Worm (Caenorhabditis elegans) whole organism, L1 larva: ENCODE results near the gene vps-36.

ENCODE experiments used
- C16A3.4 ChIP-seq: fragments of 150-350 bp; optimal IDR thresholded peaks from 2 replicates; lab custom pipeline; 2014; ENCODE audit warnings: missing biosample characterization, missing genetic modification characterization
- C34B4.2 ChIP-seq: sonication (generic microtip); optimal IDR thresholded peaks from 2 replicates; lab custom pipeline; 2017; ENCODE audit warnings: mild to moderate bottlenecking, missing genetic modification characterization, missing compliant biosample characterization
- Y116A8C.19 ChIP-seq: sonication (generic microtip); optimal IDR thresholded peaks from 2 replicates; lab custom pipeline; 2016; ENCODE audit warnings: missing compliant biosample characterization, missing genetic modification characterization, borderline replicate concordance
- aha-1 ChIP-seq: fragments of 150-350 bp; optimal IDR thresholded peaks from 2 replicates; lab custom pipeline; 2014; ENCODE audit warnings: missing biosample characterization, missing genetic modification characterization
- alr-1 ChIP-seq: fragments of 200-800 bp; sonication (Bioruptor generic); optimal IDR thresholded peaks from 2 replicates; lab custom pipeline; 2018; ENCODE audit warnings: borderline replicate concordance, mild to moderate bottlenecking, missing genetic modification characterization, missing compliant biosample characterization
- aly-2 ChIP-seq: fragments of 150-350 bp; optimal IDR thresholded peaks from 2 replicates; lab custom pipeline; 2014; ENCODE audit warnings: missing biosample characterization, missing genetic modification characterization
- ama-1 ChIP-seq: fragments of 150-350 bp; optimal IDR thresholded peaks from 2 replicates; lab custom pipeline; 2014
- ceh-88 ChIP-seq: fragments of 200-800 bp; sonication (Bioruptor generic); IDR thresholded peaks from 2 replicates; pipeline ENCODE4 v1.3.6; 2022; ENCODE audit warnings: missing genetic modification characterization, missing compliant biosample characterization
- ces-1 ChIP-seq: fragments of 150-350 bp; optimal IDR thresholded peaks from 2 replicates; lab custom pipeline; 2014; ENCODE audit warnings: missing biosample characterization, missing genetic modification reagents, missing genetic modification characterization
- dsc-1 ChIP-seq: sonication (generic microtip); optimal IDR thresholded peaks from 2 replicates; lab custom pipeline; 2016; ENCODE audit warnings: mild to moderate bottlenecking, missing genetic modification characterization, missing compliant biosample characterization
- efl-1 ChIP-seq, 4 experiments: fragments of 150-350 bp; optimal IDR thresholded peaks in 3 of 4; peaks in 1 of 4; 1 replicate in 1 of 4; 2 replicates in 3 of 4; lab custom pipeline; 2014; ENCODE audit warnings: missing biosample characterization in 2 of 4, missing genetic modification characterization in 2 of 4, missing genetic modification reagents in 2 of 4
- egl-13 ChIP-seq: sonication (generic microtip); optimal IDR thresholded peaks from 2 replicates; lab custom pipeline; 2016; ENCODE audit warnings: missing genotype, missing genetic modification reagents, missing genetic modification characterization, missing compliant biosample characterization
- fkh-10 ChIP-seq: sonication (generic microtip); optimal IDR thresholded peaks from 2 replicates; lab custom pipeline; 2017; ENCODE audit warnings: missing biosample characterization, missing genetic modification reagents, missing genetic modification characterization
- fkh-4 ChIP-seq: sonication (generic microtip); optimal IDR thresholded peaks from 2 replicates; lab custom pipeline; 2016; ENCODE audit warnings: missing compliant biosample characterization, missing genetic modification characterization, borderline replicate concordance
- fkh-8 ChIP-seq: sonication (generic microtip); optimal IDR thresholded peaks from 2 replicates; lab custom pipeline; 2016; ENCODE audit warnings: mild to moderate bottlenecking, missing genetic modification characterization, missing compliant biosample characterization
- hlh-17 ChIP-seq: fragments of 200-800 bp; sonication (Bioruptor generic); optimal IDR thresholded peaks from 2 replicates; lab custom pipeline; 2018; ENCODE audit warnings: missing genetic modification characterization, mild to moderate bottlenecking, missing compliant biosample characterization, moderate library complexity, borderline replicate concordance
- hlh-4 ChIP-seq: sonication (generic microtip); optimal IDR thresholded peaks from 2 replicates; lab custom pipeline; 2016; ENCODE audit warnings: mild to moderate bottlenecking, missing genetic modification characterization, missing compliant biosample characterization
- jun-1 ChIP-seq: fragments of 150-350 bp; optimal IDR thresholded peaks from 2 replicates; lab custom pipeline; 2014; ENCODE audit warnings: missing biosample characterization, missing genetic modification reagents, missing genetic modification characterization
- lin-13 ChIP-seq: fragments of 150-350 bp; optimal IDR thresholded peaks from 2 replicates; lab custom pipeline; 2014; ENCODE audit warnings: missing biosample characterization, missing genetic modification reagents, missing genetic modification characterization
- lin-14 ChIP-seq: fragments of 200-800 bp; sonication (Bioruptor generic); optimal IDR thresholded peaks from 2 replicates; lab custom pipeline; 2018; ENCODE audit warnings: mild to moderate bottlenecking, missing genetic modification characterization, moderate library complexity, missing compliant biosample characterization
- lin-15B ChIP-seq: fragments of 150-350 bp; sonication (generic microtip); optimal IDR thresholded peaks from 3 replicates; lab custom pipeline; 2014; ENCODE audit warnings: missing biosample characterization, missing genetic modification characterization
- lir-3 ChIP-seq: sonication (generic microtip); optimal IDR thresholded peaks from 2 replicates; lab custom pipeline; 2016; ENCODE audit warnings: mild to moderate bottlenecking, missing genetic modification characterization, moderate library complexity, missing compliant biosample characterization; ENCODE audit not compliant: poor library complexity
- mab-9 ChIP-seq: fragments of 200-800 bp; sonication (Bioruptor generic); IDR thresholded peaks from 2 replicates; pipeline ENCODE4 v1.3.6; 2022; ENCODE audit warnings: missing genetic modification reagents, missing genetic modification characterization, missing compliant biosample characterization
- mef-2 ChIP-seq: fragments of 150-350 bp; optimal IDR thresholded peaks from 2 replicates; lab custom pipeline; 2014; ENCODE audit warnings: missing biosample characterization, missing genetic modification characterization
- mep-1 ChIP-seq: fragments of 150-350 bp; optimal IDR thresholded peaks from 2 replicates; lab custom pipeline; 2014; ENCODE audit warnings: missing biosample characterization, missing genetic modification characterization
- nhr-19 ChIP-seq: fragments of 200-800 bp; sonication (Bioruptor generic); conservative IDR thresholded peaks from 2 replicates; pipeline ENCODE4 v1.3.6; 2022; ENCODE audit warnings: missing genetic modification characterization, missing compliant biosample characterization
- nhr-237 ChIP-seq: fragments of 150-350 bp; optimal IDR thresholded peaks from 2 replicates; lab custom pipeline; 2014; ENCODE audit warnings: missing biosample characterization, missing genetic modification characterization
- nhr-28 ChIP-seq: fragments of 150-350 bp; optimal IDR thresholded peaks from 2 replicates; lab custom pipeline; 2014; ENCODE audit warnings: missing biosample characterization, missing genetic modification characterization
- nhr-47 ChIP-seq: sonication (generic microtip); optimal IDR thresholded peaks from 2 replicates; lab custom pipeline; 2016; ENCODE audit warnings: mild to moderate bottlenecking, missing genetic modification characterization, moderate library complexity, missing compliant biosample characterization
- nhr-71 ChIP-seq: sonication (generic microtip); optimal IDR thresholded peaks from 2 replicates; lab custom pipeline; 2016; ENCODE audit warnings: mild to moderate bottlenecking, missing genetic modification characterization, moderate library complexity, missing compliant biosample characterization
- nhr-76 ChIP-seq: sonication (generic microtip); optimal IDR thresholded peaks from 2 replicates; lab custom pipeline; 2017; ENCODE audit warnings: missing biosample characterization, missing genetic modification characterization
- nhr-77 ChIP-seq: fragments of 150-350 bp; optimal IDR thresholded peaks from 2 replicates; lab custom pipeline; 2014; ENCODE audit warnings: missing biosample characterization, missing genetic modification characterization
- nhr-90 ChIP-seq: sonication (generic microtip); optimal IDR thresholded peaks from 2 replicates; lab custom pipeline; 2016; ENCODE audit warnings: mild to moderate bottlenecking, missing genetic modification characterization, missing compliant biosample characterization; ENCODE audit not compliant: poor library complexity
- pag-3 ChIP-seq: sonication (generic microtip); optimal IDR thresholded peaks from 2 replicates; lab custom pipeline; 2017; ENCODE audit warnings: missing genetic modification characterization, mild to moderate bottlenecking, missing compliant biosample characterization, antibody characterized with exemption, borderline replicate concordance; ENCODE audit not compliant: insufficient read depth
- pax-3 ChIP-seq: fragments of 200-800 bp; sonication (Bioruptor generic); optimal IDR thresholded peaks from 2 replicates; lab custom pipeline; 2018; ENCODE audit warnings: mild to moderate bottlenecking, missing genetic modification characterization, moderate library complexity, missing compliant biosample characterization
- skn-1 ChIP-seq: fragments of 150-350 bp; optimal IDR thresholded peaks from 2 replicates; lab custom pipeline; 2014; ENCODE audit warnings: missing biosample characterization, missing genetic modification characterization
- snpc-4 ChIP-seq: fragments of 150-350 bp; optimal IDR thresholded peaks from 2 replicates; lab custom pipeline; 2014; ENCODE audit warnings: missing biosample characterization, missing genetic modification characterization
- sox-4 ChIP-seq: sonication (generic microtip); optimal IDR thresholded peaks from 2 replicates; lab custom pipeline; 2016; ENCODE audit warnings: missing genetic modification characterization, missing compliant biosample characterization
- sptf-1 ChIP-seq: fragments of 150-350 bp; optimal IDR thresholded peaks from 2 replicates; lab custom pipeline; 2014; ENCODE audit warnings: missing biosample characterization, missing genetic modification characterization
- swsn-7 ChIP-seq: sonication (generic microtip); optimal IDR thresholded peaks from 2 replicates; lab custom pipeline; 2016; ENCODE audit warnings: missing genetic modification characterization, missing compliant biosample characterization
- tlp-1 ChIP-seq: fragments of 150-350 bp; optimal IDR thresholded peaks from 2 replicates; lab custom pipeline; 2014; ENCODE audit warnings: missing biosample characterization, missing genetic modification characterization
- unc-130 ChIP-seq: fragments of 150-350 bp; optimal IDR thresholded peaks from 2 replicates; lab custom pipeline; 2017; ENCODE audit warnings: missing biosample characterization, missing genetic modification characterization, inconsistent platforms
- unc-30 ChIP-seq: sonication (generic microtip); optimal IDR thresholded peaks from 2 replicates; lab custom pipeline; 2017; ENCODE audit warnings: missing biosample characterization, missing genetic modification characterization
- unc-62 ChIP-seq: fragments of 150-350 bp; optimal IDR thresholded peaks from 2 replicates; lab custom pipeline; 2014; ENCODE audit warnings: missing biosample characterization, missing genetic modification reagents, missing genetic modification characterization
- unc-86 ChIP-seq: sonication (generic microtip); optimal IDR thresholded peaks from 2 replicates; lab custom pipeline; 2016; ENCODE audit warnings: missing genetic modification characterization, missing compliant biosample characterization
- unc-98 ChIP-seq: fragments of 200-800 bp; sonication (Bioruptor generic); IDR thresholded peaks from 2 replicates; pipeline ENCODE4 v1.3.6; 2022; ENCODE audit warnings: missing genetic modification characterization, missing compliant biosample characterization
- vab-15 ChIP-seq: sonication (generic microtip); optimal IDR thresholded peaks from 2 replicates; lab custom pipeline; 2017; ENCODE audit warnings: missing genotype, mild to moderate bottlenecking, missing genetic modification characterization, missing compliant biosample characterization
- xbp-1 ChIP-seq: sonication (generic microtip); optimal IDR thresholded peaks from 2 replicates; lab custom pipeline; 2016; ENCODE audit warnings: missing genetic modification characterization, missing compliant biosample characterization
- zag-1 ChIP-seq: fragments of 150-350 bp; optimal IDR thresholded peaks from 2 replicates; lab custom pipeline; 2014; ENCODE audit warnings: missing biosample characterization, missing genetic modification characterization
- zip-4 ChIP-seq: fragments of 200-800 bp; sonication (Bioruptor generic); optimal IDR thresholded peaks from 2 replicates; lab custom pipeline; 2018; ENCODE audit warnings: mild to moderate bottlenecking, missing genetic modification characterization, moderate library complexity, missing compliant biosample characterization
- ztf-11 ChIP-seq, 2 experiments: sonication (generic microtip); optimal IDR thresholded peaks; 2 replicates each; lab custom pipeline; 2016 to 2017; ENCODE audit warnings: missing genetic modification characterization in 2 of 2, missing biosample characterization in 1 of 2, missing compliant biosample characterization in 1 of 2
- ztf-4 ChIP-seq: fragments of 150-350 bp; optimal IDR thresholded peaks from 2 replicates; lab custom pipeline; 2014; ENCODE audit warnings: missing biosample characterization, missing genetic modification characterization

The vps-36 gene

ce11 chrV:10953471-10954155, 6.9 kb downstream of the vps-36 start (continued):
- TF ChIP-seq fkh-4 (tag; lab: Kevin White, UChicago) (no peak), hlh-4 (tag; lab: Kevin White, UChicago) (no peak), unc-62 (no peak), aha-1 (tag; lab: Kevin White, UChicago) (no peak), C34B4.2 (tag; lab: Kevin White, UChicago) (no peak), mep-1 (tag; lab: Kevin White, UChicago) (no peak), nhr-76 (no peak), fkh-10 (no peak), ces-1 (no peak), pag-3 (tag; lab: Kevin White, UChicago) (no peak), nhr-237 (tag; lab: Kevin White, UChicago) (no peak), ceh-88 (0 out of 2 replicates have a peak, but pooled peaks have one; percentile 21), jun-1 (tag; lab: Kevin White, UChicago) (no peak), lin-15B (tag; lab: Kevin White, UChicago) (no peak), aly-2 (tag; lab: Kevin White, UChicago) (no peak), sox-4 (no peak), lin-14 (GFP tag; lab: Kevin White, UChicago) (no peak), zip-4 (GFP tag; lab: Kevin White, UChicago) (no peak), lir-3 (peak; percentile 50), tlp-1 (tag; lab: Kevin White, UChicago) (no peak), efl-1 (optimal IDR thresholded peaks at IDR 0.05; lab: Kevin White, UChicago) (peak in 1 of 2 experiments; percentile 4), efl-1 (GFP tag; optimal IDR thresholded peaks at IDR 0.05 in 1 of 2; lab: Kevin White, UChicago) (peak in 1 of 2 experiments; percentile 80), hlh-17 (GFP tag; lab: Kevin White, UChicago) (no peak), skn-1 (tag; lab: Kevin White, UChicago) (no peak), nhr-47 (tag; lab: Kevin White, UChicago) (peak; percentile 47), ztf-11 (tag; optimal IDR thresholded peaks at IDR 0.05; lab: Kevin White, UChicago) (no peak), nhr-90 (peak; percentile 34), snpc-4 (tag; lab: Kevin White, UChicago) (no peak), unc-98 (GFP tag; lab: Robert Waterston, UW) (no peak), Y116A8C.19 (tag; lab: Kevin White, UChicago) (no peak), vab-15 (tag; lab: Kevin White, UChicago) (no peak), pax-3 (no peak), nhr-71 (tag; lab: Kevin White, UChicago) (peak; percentile 67), sptf-1 (no peak), alr-1 (tag; lab: Kevin White, UChicago) (no peak), nhr-77 (tag; lab: Kevin White, UChicago) (no peak), unc-86 (no peak), swsn-7 (tag; lab: Kevin White, UChicago) (no peak), unc-30 (no peak), mab-9 (no peak), nhr-28 (no peak), ama-1 (lab: Kevin White, UChicago) (no peak), egl-13 (tag; lab: Kevin White, UChicago) (no peak), fkh-8 (tag; lab: Kevin White, UChicago) (no peak), ztf-4 (tag; lab: Kevin White, UChicago) (peak; percentile 19), lin-13 (GFP tag; lab: Kevin White, UChicago) (no peak), dsc-1 (tag; lab: Kevin White, UChicago) (no peak), mef-2 (tag; lab: Kevin White, UChicago) (no peak), unc-130 (tag; lab: Kevin White, UChicago) (no peak), C16A3.4 (tag; lab: Kevin White, UChicago) (no peak), nhr-19 (GFP tag; lab: Robert Waterston, UW) (0 out of 2 replicates have a peak, but pooled peaks have one; percentile 20), zag-1 (tag; lab: Kevin White, UChicago) (no peak), xbp-1 (tag; lab: Kevin White, UChicago) (peak; percentile 4)
